Fruit fly (Drosophila melanogaster): ENCODE data around the gene Bin1.

Gene Bin1

dm6 chr3R:16151239-16151860 lies 38.0 kb downstream of the Bin1 start, which contains the start of gene Fer2:
TSS of gene Fer2 (minus strand) at chr3R:16151312.
- peak; percentile 41 for TF ChIP-seq CG10979 (tag; optimal IDR thresholded peaks at IDR 0.05)
- TF ChIP-seq CG17359 (tag; optimal IDR thresholded peaks at IDR 0.05) = no peak
- TF ChIP-seq CG6254 (GFP tag; optimal IDR thresholded peaks at IDR 0.05) = peak; percentile 44
- TF ChIP-seq p53 (GFP tag; optimal IDR thresholded peaks at IDR 0.05) = no peak
- no peak for TF ChIP-seq Bteb2 (GFP tag; optimal IDR thresholded peaks at IDR 0.05)
- TF ChIP-seq sug (tag; optimal IDR thresholded peaks at IDR 0.05) = no peak
- TF ChIP-seq CG18011 (GFP tag; optimal IDR thresholded peaks at IDR 0.05) = no peak
- TF ChIP-seq cg (GFP tag; optimal IDR thresholded peaks at IDR 0.05) = no peak
- TF ChIP-seq Sin3A (optimal IDR thresholded peaks at IDR 0.05) = no peak
- no peak for TF ChIP-seq zf30C (GFP tag; optimal IDR thresholded peaks at IDR 0.05)
- peak; percentile 61 for TF ChIP-seq Elba2 (GFP tag; optimal IDR thresholded peaks at IDR 0.05)
- peak; percentile 41 for TF ChIP-seq CG18262 (tag; optimal IDR thresholded peaks at IDR 0.05)
- TF ChIP-seq CG15696 (tag; optimal IDR thresholded peaks at IDR 0.05) = no peak
- no peak for TF ChIP-seq eyg (GFP tag; optimal IDR thresholded peaks at IDR 0.05)
- TF ChIP-seq CG8089 (GFP tag; optimal IDR thresholded peaks at IDR 0.05) = no peak
- TF ChIP-seq HmgZ (tag; optimal IDR thresholded peaks at IDR 0.05) = no peak
- TF ChIP-seq dati (GFP tag; IDR thresholded peaks at IDR 0.05) = no peak
- no peak for TF ChIP-seq Hr3 (GFP tag; optimal IDR thresholded peaks at IDR 0.05)
- no peak for TF ChIP-seq CG8765 (GFP tag; IDR thresholded peaks at IDR 0.05)
- TF ChIP-seq chm (GFP tag; IDR thresholded peaks at IDR 0.05) = no peak
- TF ChIP-seq abd-A (tag; optimal IDR thresholded peaks at IDR 0.05) = no peak
- no peak for TF ChIP-seq CG14050 (GFP tag; IDR thresholded peaks at IDR 0.05)
- no peak for TF ChIP-seq lov (optimal IDR thresholded peaks at IDR 0.05)
- no peak for TF ChIP-seq lov (GFP tag; IDR thresholded peaks at IDR 0.05)
- TF ChIP-seq maf-S (GFP tag; optimal IDR thresholded peaks at IDR 0.05) = no peak
- peak; percentile 58; the same call in 2 of the 3 replicates for TF ChIP-seq dysf (GFP tag; IDR thresholded peaks at IDR 0.05)
- no peak for TF ChIP-seq CG1233 (GFP tag; optimal IDR thresholded peaks at IDR 0.05)
- TF ChIP-seq prd (optimal IDR thresholded peaks at IDR 0.05) = no peak
- 0 out of 3 replicates have a peak, but pooled peaks have one; percentile 23 for TF ChIP-seq prd (GFP tag; IDR thresholded peaks at IDR 0.05)
- no peak for TF ChIP-seq shn (GFP tag; optimal IDR thresholded peaks at IDR 0.05)
- no peak for TF ChIP-seq trem (tag; optimal IDR thresholded peaks at IDR 0.05)
- TF ChIP-seq tio (GFP tag; optimal IDR thresholded peaks at IDR 0.05) = no peak
- TF ChIP-seq kay (GFP tag; optimal IDR thresholded peaks at IDR 0.05) = no peak
- TF ChIP-seq CG7556 (GFP tag; optimal IDR thresholded peaks at IDR 0.05) = peak; percentile 1
- no peak for TF ChIP-seq fd64A (GFP tag; optimal IDR thresholded peaks at IDR 0.05)
- TF ChIP-seq ham (GFP tag; IDR thresholded peaks at IDR 0.05) = no peak
- TF ChIP-seq CG8478 (optimal IDR thresholded peaks at IDR 0.05) = no peak
- TF ChIP-seq CG4707 (GFP tag; optimal IDR thresholded peaks at IDR 0.05) = no peak
- no peak for TF ChIP-seq CG8281 (tag; optimal IDR thresholded peaks at IDR 0.05)
- no peak for TF ChIP-seq wdn (GFP tag; IDR thresholded peaks at IDR 0.05)
- TF ChIP-seq gcm2 (GFP tag; optimal IDR thresholded peaks at IDR 0.05) = no peak
- TF ChIP-seq CG16863 (GFP tag; optimal IDR thresholded peaks at IDR 0.05) = no peak
- TF ChIP-seq CG10543 (GFP tag; optimal IDR thresholded peaks at IDR 0.05) = no peak
- no peak for TF ChIP-seq pho (GFP tag; optimal IDR thresholded peaks at IDR 0.05)
- TF ChIP-seq fd102C (GFP tag; optimal IDR thresholded peaks at IDR 0.05) = no peak
- TF ChIP-seq lola (GFP tag; optimal IDR thresholded peaks at IDR 0.05) = no peak
- no peak for TF ChIP-seq tx (GFP tag; optimal IDR thresholded peaks at IDR 0.05)
- peak; percentile 20 for TF ChIP-seq HHEX (GFP tag; optimal IDR thresholded peaks at IDR 0.05)
- TF ChIP-seq bbx (GFP tag; IDR thresholded peaks at IDR 0.05; ENCODE audit: partially characterized antibody) = no peak
- no peak for TF ChIP-seq CG9817 (tag; optimal IDR thresholded peaks at IDR 0.05)
- TF ChIP-seq so (GFP tag; IDR thresholded peaks at IDR 0.05) = no peak
- no peak for TF ChIP-seq cas (GFP tag; IDR thresholded peaks at IDR 0.05)
